Fruit fly (Drosophila melanogaster): ENCODE results near the gene CG42369.
A peak's percentile ranks its signal among the peaks of the same experiment; 100 is the strongest.

CG42369 gene

dm6 chr2L:6411089-6411757 lies 14.2 kb upstream of the CG42369 start, which contains the start of gene DIP-epsilon:
Gene DIP-epsilon, minus strand, starts transcription at chr2L:6411326.
- TF ChIP-seq ci (GFP tag; IDR thresholded peaks at IDR 0.05) (peak; percentile 23; the same call in 1 of the 3 replicates), mirr (GFP tag; optimal IDR thresholded peaks at IDR 0.05) (peak; percentile 11), amos (GFP tag; IDR thresholded peaks at IDR 0.05; ENCODE audit: partially characterized antibody) (peak; percentile 19; the same call in 1 of the 2 replicates), CG15514 (GFP tag; optimal IDR thresholded peaks at IDR 0.05) (no peak), Optix (GFP tag; IDR thresholded peaks at IDR 0.05) (0 out of 3 replicates have a peak, but pooled peaks have one; percentile 16), pan (optimal IDR thresholded peaks at IDR 0.05) (no peak), pan (GFP tag; optimal IDR thresholded peaks at IDR 0.05 in 1 of 2, IDR thresholded peaks at IDR 0.05 in 1 of 2) (peak in 1 of 2 experiments; percentile 30), CG13287 (GFP tag; IDR thresholded peaks at IDR 0.05; ENCODE audit: partially characterized antibody) (peak; percentile 24; the same call in 1 of the 2 replicates), BEAF-32 (GFP tag; optimal IDR thresholded peaks at IDR 0.05) (no peak), jing (GFP tag; optimal IDR thresholded peaks at IDR 0.05) (peak; percentile 16), CG12299 (tag; optimal IDR thresholded peaks at IDR 0.05) (no peak), CG17612 (GFP tag; IDR thresholded peaks at IDR 0.05) (no peak), GATAe (GFP tag; conservative IDR thresholded peaks at IDR 0.05) (no peak), CG42726 (GFP tag; IDR thresholded peaks at IDR 0.05; ENCODE audit: partially characterized antibody) (no peak), CG7271 (tag; optimal IDR thresholded peaks at IDR 0.05) (no peak), CG15479 (GFP tag; optimal IDR thresholded peaks at IDR 0.05) (peak; percentile 16), crc (GFP tag; optimal IDR thresholded peaks at IDR 0.05) (no peak), D19B (GFP tag; optimal IDR thresholded peaks at IDR 0.05) (no peak), CG17802 (tag; optimal IDR thresholded peaks at IDR 0.05) (no peak), bab2 (GFP tag; optimal IDR thresholded peaks at IDR 0.05) (no peak), chinmo (GFP tag; IDR thresholded peaks at IDR 0.05; ENCODE audit: partially characterized antibody) (0 out of 4 replicates have a peak, but pooled peaks have one; percentile 18), Hr78 (GFP tag; optimal IDR thresholded peaks at IDR 0.05) (peak in 1 of 2 experiments; percentile 63), Mes4 (GFP tag; optimal IDR thresholded peaks at IDR 0.05) (no peak), run (tag; optimal IDR thresholded peaks at IDR 0.05) (peak; percentile 48), twi (tag; optimal IDR thresholded peaks at IDR 0.05) (peak; percentile 76), CoRest (tag; optimal IDR thresholded peaks at IDR 0.05) (no peak), Max (GFP tag; optimal IDR thresholded peaks at IDR 0.05) (no peak), CG1602 (GFP tag; optimal IDR thresholded peaks at IDR 0.05) (no peak), CG5180 (GFP tag; optimal IDR thresholded peaks at IDR 0.05) (peak; percentile 47), Jarid2 (GFP tag; optimal IDR thresholded peaks at IDR 0.05) (peak; percentile 90), CG2199 (GFP tag; IDR thresholded peaks at IDR 0.05) (0 out of 3 replicates have a peak, but pooled peaks have one; percentile 64), Deaf1 (tag; optimal IDR thresholded peaks at IDR 0.05) (peak; percentile 99), NK7.1 (GFP tag; optimal IDR thresholded peaks at IDR 0.05) (no peak), lola (GFP tag; optimal IDR thresholded peaks at IDR 0.05) (no peak), ttk (GFP tag; IDR thresholded peaks at IDR 0.05) (no peak), CG14860 (GFP tag; IDR thresholded peaks at IDR 0.05; ENCODE audit: partially characterized antibody) (no peak), vvl (GFP tag; IDR thresholded peaks at IDR 0.05) (no peak)

- 0 out of 2 replicates have a peak, but pooled peaks have one; percentile 2 for TF ChIP-seq NFAT (GFP tag; IDR thresholded peaks at IDR 0.05)
- TF ChIP-seq gt (GFP tag; IDR thresholded peaks at IDR 0.05), result no peak
- no peak for TF ChIP-seq CG3281 (GFP tag; optimal IDR thresholded peaks at IDR 0.05)
- TF ChIP-seq CG31365 (tag; optimal IDR thresholded peaks at IDR 0.05), result no peak
- TF ChIP-seq CG9609 (GFP tag; optimal IDR thresholded peaks at IDR 0.05), result no peak
- peak; percentile 74 for TF ChIP-seq CTCF (GFP tag; optimal IDR thresholded peaks at IDR 0.05)
- no peak for TF ChIP-seq Spps (tag; optimal IDR thresholded peaks at IDR 0.05)
- no peak for TF ChIP-seq CG11085 (GFP tag; IDR thresholded peaks at IDR 0.05)
These were observed 5.6 kb downstream of the CG42369 start for dm6 chr2L:6391469-6391868.

Measured in whole organism, embryonic.